Worm (Caenorhabditis elegans) whole organism, L3 larva: ENCODE data around the gene dhrr-1.

Experiments used
- R02D3.7 ChIP-seq: fragments of 150-350 bp; optimal IDR thresholded peaks from 2 replicates; lab custom pipeline; 2014; ENCODE audit warnings: missing biosample characterization, missing genetic modification characterization
- ZK546.5 ChIP-seq: sonication (generic microtip); optimal IDR thresholded peaks from 2 replicates; lab custom pipeline; 2017; ENCODE audit warnings: missing biosample characterization, missing genetic modification characterization
- ama-1 ChIP-seq: fragments of 150-350 bp; optimal IDR thresholded peaks from 2 replicates; lab custom pipeline; 2018
- ceh-16 ChIP-seq: sonication (generic microtip); optimal IDR thresholded peaks from 2 replicates; lab custom pipeline; 2017; ENCODE audit warnings: missing biosample characterization, missing genetic modification characterization
- ceh-28 ChIP-seq: fragments of 150-350 bp; optimal IDR thresholded peaks from 2 replicates; lab custom pipeline; 2014; ENCODE audit warnings: missing biosample characterization, missing genetic modification reagents, missing genetic modification characterization
- ceh-82 ChIP-seq: fragments of 150-350 bp; optimal IDR thresholded peaks from 2 replicates; lab custom pipeline; 2014; ENCODE audit warnings: missing biosample characterization, missing genetic modification characterization
- daf-12 ChIP-seq: fragments of 150-350 bp; optimal IDR thresholded peaks from 2 replicates; lab custom pipeline; 2014; ENCODE audit warnings: missing biosample characterization, missing genetic modification reagents, missing genetic modification characterization
- egl-27 ChIP-seq: sonication (generic microtip); optimal IDR thresholded peaks from 4 replicates; lab custom pipeline; 2017; ENCODE audit warnings: missing biosample characterization, missing genetic modification reagents, missing genetic modification characterization
- egl-5 ChIP-seq: fragments of 150-350 bp; optimal IDR thresholded peaks from 2 replicates; lab custom pipeline; 2017; ENCODE audit warnings: missing biosample characterization, missing genetic modification reagents, missing genetic modification characterization, inconsistent platforms
- elt-1 ChIP-seq: fragments of 150-350 bp; optimal IDR thresholded peaks from 2 replicates; lab custom pipeline; 2014; ENCODE audit warnings: missing biosample characterization, missing genetic modification characterization
- elt-2 ChIP-seq: sonication (generic microtip); optimal IDR thresholded peaks from 2 replicates; lab custom pipeline; 2016; ENCODE audit warnings: missing genetic modification reagents, mild to moderate bottlenecking, missing genetic modification characterization, missing compliant biosample characterization
- elt-3 ChIP-seq, 3 experiments: fragments of 150-350 bp in 1 of 3; sonication (generic microtip) in 2 of 3; optimal IDR thresholded peaks; 2 replicates in 2 of 3; 4 replicates in 1 of 3; lab custom pipeline; 2014 to 2017; ENCODE audit warnings: missing biosample characterization in 3 of 3, missing genetic modification characterization in 3 of 3
- eor-1 ChIP-seq, 2 experiments: fragments of 150-350 bp; optimal IDR thresholded peaks; 2 replicates each; lab custom pipeline; 2014 to 2018; ENCODE audit warnings: missing biosample characterization in 2 of 2, missing genetic modification characterization in 2 of 2
- fkh-10 ChIP-seq: sonication (generic microtip); optimal IDR thresholded peaks from 2 replicates; lab custom pipeline; 2017; ENCODE audit warnings: missing biosample characterization, missing genetic modification reagents, missing genetic modification characterization
- fkh-2 ChIP-seq: fragments of 150-350 bp; optimal IDR thresholded peaks from 2 replicates; lab custom pipeline; 2014; ENCODE audit warnings: missing biosample characterization, missing genetic modification reagents, missing genetic modification characterization
- fos-1 ChIP-seq: fragments of 150-350 bp; optimal IDR thresholded peaks from 2 replicates; lab custom pipeline; 2014; ENCODE audit warnings: missing biosample characterization, missing genetic modification characterization
- hmg-11 ChIP-seq: sonication (generic microtip); optimal IDR thresholded peaks from 2 replicates; lab custom pipeline; 2016; ENCODE audit warnings: missing genetic modification characterization, missing compliant biosample characterization
- lin-15B ChIP-seq: fragments of 150-350 bp; optimal IDR thresholded peaks from 2 replicates; lab custom pipeline; 2014; ENCODE audit warnings: missing biosample characterization, missing genetic modification characterization
- lin-39 ChIP-seq: fragments of 150-350 bp; optimal IDR thresholded peaks from 2 replicates; lab custom pipeline; 2018; ENCODE audit warnings: missing biosample characterization, missing genetic modification reagents, missing genetic modification characterization
- lsy-12 ChIP-seq: sonication (generic microtip); optimal IDR thresholded peaks from 2 replicates; lab custom pipeline; 2016; ENCODE audit warnings: mild to moderate bottlenecking, missing genetic modification characterization, missing compliant biosample characterization
- mml-1 ChIP-seq: fragments of 150-350 bp; sonication (generic microtip); optimal IDR thresholded peaks from 3 replicates; lab custom pipeline; 2014; ENCODE audit warnings: missing biosample characterization, missing genetic modification characterization
- nfya-1 ChIP-seq: sonication (generic microtip); optimal IDR thresholded peaks from 2 replicates; lab custom pipeline; 2017; ENCODE audit warnings: missing genetic modification characterization, mild to moderate bottlenecking, missing compliant biosample characterization, antibody characterized with exemption, moderate library complexity; ENCODE audit not compliant: insufficient read depth
- nhr-11 ChIP-seq: fragments of 150-350 bp; optimal IDR thresholded peaks from 2 replicates; lab custom pipeline; 2014; ENCODE audit warnings: missing biosample characterization, missing genetic modification characterization
- nhr-12 ChIP-seq: fragments of 150-350 bp; optimal IDR thresholded peaks from 2 replicates; lab custom pipeline; 2014; ENCODE audit warnings: missing biosample characterization, missing genetic modification characterization
- nhr-23 ChIP-seq: fragments of 150-350 bp; optimal IDR thresholded peaks from 2 replicates; lab custom pipeline; 2014; ENCODE audit warnings: missing biosample characterization, missing genetic modification reagents, missing genetic modification characterization
- nhr-25 ChIP-seq: sonication (generic microtip); optimal IDR thresholded peaks from 2 replicates; lab custom pipeline; 2017; ENCODE audit warnings: missing biosample characterization, missing genetic modification characterization
- nhr-28 ChIP-seq: fragments of 150-350 bp; optimal IDR thresholded peaks from 2 replicates; lab custom pipeline; 2014; ENCODE audit warnings: missing biosample characterization, missing genetic modification characterization
- nhr-43 ChIP-seq: sonication (generic microtip); optimal IDR thresholded peaks from 2 replicates; lab custom pipeline; 2016; ENCODE audit warnings: mild to moderate bottlenecking, missing genetic modification characterization, missing compliant biosample characterization; ENCODE audit not compliant: poor library complexity, severe bottlenecking
- nhr-67 ChIP-seq: fragments of 150-350 bp; optimal IDR thresholded peaks from 2 replicates; lab custom pipeline; 2014; ENCODE audit warnings: missing biosample characterization, missing genetic modification characterization
- nhr-76 ChIP-seq: fragments of 150-350 bp; sonication (generic microtip); optimal IDR thresholded peaks from 5 replicates; lab custom pipeline; 2014; ENCODE audit warnings: missing biosample characterization, missing genetic modification characterization
- nhr-77 ChIP-seq: fragments of 150-350 bp; optimal IDR thresholded peaks from 2 replicates; lab custom pipeline; 2014; ENCODE audit warnings: missing biosample characterization, missing genetic modification characterization
- pha-4 ChIP-seq: fragments of 150-350 bp; optimal IDR thresholded peaks from 2 replicates; lab custom pipeline; 2014; ENCODE audit warnings: missing biosample characterization, missing genetic modification reagents, missing genetic modification characterization
- pqm-1 ChIP-seq: fragments of 150-350 bp; optimal IDR thresholded peaks from 2 replicates; lab custom pipeline; 2017; ENCODE audit warnings: missing biosample characterization, missing genetic modification characterization, inconsistent platforms
- skn-1 ChIP-seq: fragments of 150-350 bp; optimal IDR thresholded peaks from 2 replicates; lab custom pipeline; 2014; ENCODE audit warnings: missing biosample characterization, missing genetic modification characterization
- snpc-4 ChIP-seq: fragments of 150-350 bp; optimal IDR thresholded peaks from 2 replicates; lab custom pipeline; 2014; ENCODE audit warnings: missing biosample characterization, missing genetic modification characterization
- tbx-2 ChIP-seq: sonication (generic microtip); optimal IDR thresholded peaks from 2 replicates; lab custom pipeline; 2016; ENCODE audit warnings: mild to moderate bottlenecking, missing genetic modification characterization, missing compliant biosample characterization
- unc-39 ChIP-seq: sonication (generic microtip); optimal IDR thresholded peaks from 4 replicates; lab custom pipeline; 2017; ENCODE audit warnings: missing biosample characterization, missing genetic modification characterization
- unc-62 ChIP-seq: fragments of 150-350 bp; sonication (generic microtip); optimal IDR thresholded peaks from 4 replicates; lab custom pipeline; 2014; ENCODE audit warnings: missing biosample characterization, missing genetic modification reagents, missing genetic modification characterization
- zag-1 ChIP-seq: fragments of 150-350 bp; optimal IDR thresholded peaks from 2 replicates; lab custom pipeline; 2014; ENCODE audit warnings: missing biosample characterization, missing genetic modification characterization
- ztf-11 ChIP-seq: fragments of 150-350 bp; optimal IDR thresholded peaks from 2 replicates; lab custom pipeline; 2014; ENCODE audit warnings: missing biosample characterization, missing genetic modification characterization
- ztf-4 ChIP-seq: fragments of 150-350 bp; optimal IDR thresholded peaks from 2 replicates; lab custom pipeline; 2014; ENCODE audit warnings: missing biosample characterization, missing genetic modification characterization

Gene dhrr-1

DNA sequence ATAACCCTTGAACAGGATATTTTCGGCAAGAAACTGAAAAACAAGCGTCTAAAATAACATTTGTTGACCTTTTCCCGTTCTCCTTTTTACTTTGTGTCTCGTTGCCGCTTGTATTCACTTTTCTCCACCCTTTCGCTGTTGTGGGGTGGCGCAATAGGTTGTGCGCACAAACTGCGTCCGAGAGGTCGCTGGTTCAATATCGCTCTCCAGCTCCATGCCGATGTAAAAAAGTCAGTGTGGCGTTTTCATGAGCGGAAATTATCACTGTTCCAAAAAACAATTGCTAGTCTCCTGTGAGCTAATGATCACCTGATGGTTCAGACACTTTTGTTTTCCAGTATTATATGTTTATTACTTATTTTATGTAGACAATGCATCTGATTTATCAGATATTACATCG is 6.9 kb upstream of the dhrr-1 start:
- TF ChIP-seq elt-1: no peak
- peak; percentile 82 for TF ChIP-seq lin-39 (tag; lab: Kevin White, UChicago)
- peak; percentile 39 for TF ChIP-seq lin-15B (tag; lab: Kevin White, UChicago)
- TF ChIP-seq nhr-76 (tag; lab: Kevin White, UChicago): no peak
- no peak for TF ChIP-seq nhr-28 (tag; lab: Kevin White, UChicago)
- TF ChIP-seq skn-1 (tag; lab: Kevin White, UChicago): peak; percentile 78
- TF ChIP-seq nhr-11 (tag; lab: Kevin White, UChicago): no peak
- no peak for TF ChIP-seq R02D3.7
- peak; percentile 62 for TF ChIP-seq elt-2
- TF ChIP-seq nhr-43: peak; percentile 72
- TF ChIP-seq ZK546.5 (tag; lab: Kevin White, UChicago): no peak
- no peak for TF ChIP-seq ama-1 (lab: Kevin White, UChicago)
- no peak for TF ChIP-seq eor-1 (tag; optimal IDR thresholded peaks at IDR 0.05; lab: Kevin White, UChicago)
- TF ChIP-seq hmg-11 (tag; lab: Kevin White, UChicago): peak; percentile 90
- TF ChIP-seq egl-5: peak; percentile 57
- TF ChIP-seq nhr-77 (tag; lab: Kevin White, UChicago): no peak
- no peak for TF ChIP-seq ztf-11 (tag; lab: Kevin White, UChicago)
- no peak for TF ChIP-seq nhr-67 (tag; lab: Kevin White, UChicago)
- peak; percentile 41 for TF ChIP-seq snpc-4 (tag; lab: Kevin White, UChicago)
- no peak for TF ChIP-seq fkh-10 (GFP tag; lab: Kevin White, UChicago)
- TF ChIP-seq nhr-12 (tag; lab: Kevin White, UChicago): no peak
- no peak for TF ChIP-seq unc-62 (GFP tag; lab: Kevin White, UChicago)
- TF ChIP-seq lsy-12 (tag; lab: Kevin White, UChicago): peak; percentile 65
- peak; percentile 67 for TF ChIP-seq tbx-2 (tag; lab: Kevin White, UChicago)
- TF ChIP-seq nfya-1 (tag; lab: Kevin White, UChicago): peak; percentile 71
- TF ChIP-seq ceh-82 (tag; lab: Kevin White, UChicago): peak; percentile 9
- TF ChIP-seq nhr-25 (tag; lab: Kevin White, UChicago): peak; percentile 26
- TF ChIP-seq egl-27 (tag; lab: Kevin White, UChicago): peak; percentile 20
- TF ChIP-seq, all 47 proteins: peak for 14

ce11 chrIII:8946285-8946684 is 1.8 kb downstream of the dhrr-1 start:
- TF ChIP-seq ceh-16: no peak
- TF ChIP-seq ZK546.5 (tag; lab: Kevin White, UChicago): no peak
- TF ChIP-seq snpc-4 (tag; lab: Kevin White, UChicago): no peak
- no peak for TF ChIP-seq nhr-76 (tag; lab: Kevin White, UChicago)
- TF ChIP-seq daf-12 (tag; lab: Kevin White, UChicago): no peak
- TF ChIP-seq egl-27 (tag; lab: Kevin White, UChicago): no peak
- TF ChIP-seq R02D3.7: no peak
- no peak for TF ChIP-seq fkh-10 (GFP tag; lab: Kevin White, UChicago)
- no peak for TF ChIP-seq elt-2
- no peak for TF ChIP-seq mml-1 (tag; lab: Kevin White, UChicago)
- TF ChIP-seq zag-1 (tag; lab: Kevin White, UChicago): no peak
- no peak for TF ChIP-seq nhr-23 (tag; lab: Kevin White, UChicago)
- TF ChIP-seq tbx-2 (tag; lab: Kevin White, UChicago): no peak
- TF ChIP-seq nhr-67 (tag; lab: Kevin White, UChicago): no peak

ce11 chrIII:8949147-8949546 is 4.7 kb downstream of the dhrr-1 start:
- peak; percentile 56 for TF ChIP-seq fkh-10 (GFP tag; lab: Kevin White, UChicago)
- TF ChIP-seq daf-12 (tag; lab: Kevin White, UChicago): no peak
- TF ChIP-seq lsy-12 (tag; lab: Kevin White, UChicago): no peak

- TF ChIP-seq nfya-1 (tag; lab: Kevin White, UChicago): no peak
These were observed 11.1 kb downstream of the dhrr-1 start for ce11 chrIII:8955536-8955935.

DNA sequence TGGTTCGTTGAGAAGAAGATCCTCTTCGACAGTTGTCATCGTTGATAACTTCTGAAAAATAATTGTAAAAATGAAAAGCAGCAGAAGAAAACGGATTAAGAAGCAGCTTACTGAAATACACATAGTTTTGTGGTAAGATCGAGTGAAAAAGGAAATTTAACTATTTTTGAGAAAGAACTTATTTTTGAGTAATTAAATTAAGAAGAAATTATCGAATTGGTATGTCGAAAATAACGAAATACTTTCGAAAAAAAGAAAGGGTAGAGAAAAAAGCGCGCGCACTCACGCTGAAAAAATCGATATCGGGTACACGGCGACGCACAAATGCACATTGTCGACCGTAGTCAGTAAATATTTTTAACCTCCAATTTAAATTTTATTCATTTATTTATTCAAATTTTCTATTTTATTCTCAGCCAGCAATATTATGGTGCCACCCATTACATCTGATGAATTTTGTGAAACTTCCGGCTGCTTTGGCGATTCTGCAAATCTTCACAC is 11.7 kb downstream of the dhrr-1 start, which contains the start of the genes ZK643.5 and ZK643.2:
Gene ZK643.5 (minus strand): TSS at position 51 of the 501 bp plus-strand sequence.
Gene ZK643.2 (plus strand): TSS at position 395 of the 501 bp plus-strand sequence.
- TF ChIP-seq R02D3.7 (peak; percentile 27), nhr-43 (no peak), skn-1 (tag; lab: Kevin White, UChicago) (no peak), ceh-16 (no peak), fos-1 (tag; lab: Kevin White, UChicago) (no peak), daf-12 (tag; lab: Kevin White, UChicago) (no peak), ztf-11 (tag; lab: Kevin White, UChicago) (no peak), lin-15B (tag; lab: Kevin White, UChicago) (peak; percentile 48), pqm-1 (tag; lab: Kevin White, UChicago) (no peak), zag-1 (tag; lab: Kevin White, UChicago) (no peak), fkh-10 (GFP tag; lab: Kevin White, UChicago) (no peak), lsy-12 (tag; lab: Kevin White, UChicago) (no peak), hmg-11 (tag; lab: Kevin White, UChicago) (peak; percentile 86), nhr-67 (tag; lab: Kevin White, UChicago) (no peak), ceh-82 (tag; lab: Kevin White, UChicago) (peak; percentile 11), elt-1 (no peak), nhr-77 (tag; lab: Kevin White, UChicago) (no peak), unc-39 (tag; lab: Kevin White, UChicago) (no peak), nhr-28 (tag; lab: Kevin White, UChicago) (no peak), elt-3 (tag; optimal IDR thresholded peaks at IDR 0.05; lab: Kevin White, UChicago) (no peak), ceh-28 (tag; lab: Kevin White, UChicago) (peak; percentile 95), egl-27 (tag; lab: Kevin White, UChicago) (no peak), ztf-4 (no peak), nhr-23 (tag; lab: Kevin White, UChicago) (no peak), pha-4 (tag; lab: Kevin White, UChicago) (peak; percentile 84), fkh-2 (tag; lab: Kevin White, UChicago) (no peak)
